Worm (Caenorhabditis elegans) whole organism, L4 larva: ENCODE data around the gene rin-1.

Source experiments
- R02D3.7 ChIP-seq: fragments of 150-350 bp; sonication (generic microtip); optimal IDR thresholded peaks from 3 replicates; lab custom pipeline; 2014; ENCODE audit warnings: missing biosample characterization, missing genetic modification characterization
- T20F7.1 ChIP-seq: fragments of 200-800 bp; sonication (Bioruptor generic); optimal IDR thresholded peaks from 2 replicates; lab custom pipeline; 2018; ENCODE audit warnings: mild to moderate bottlenecking, missing genetic modification characterization, missing compliant biosample characterization
- Y5F2A.4 ChIP-seq: fragments of 200-800 bp; sonication (Bioruptor generic); optimal IDR thresholded peaks from 2 replicates; lab custom pipeline; 2018; ENCODE audit warnings: mild to moderate bottlenecking, missing genetic modification characterization, missing compliant biosample characterization
- ZK337.2 ChIP-seq: fragments of 200-800 bp; sonication (Bioruptor generic); IDR thresholded peaks from 2 replicates; pipeline ENCODE4 v1.3.6; 2022; ENCODE audit warnings: missing genetic modification reagents, missing genetic modification characterization, missing compliant biosample characterization
- aha-1 ChIP-seq: fragments of 150-350 bp; peaks from one replicate; lab custom pipeline; 2014; ENCODE audit warnings: missing biosample characterization, missing genetic modification characterization
- aly-2 ChIP-seq: sonication (generic microtip); optimal IDR thresholded peaks from 2 replicates; lab custom pipeline; 2018; ENCODE audit warnings: missing biosample characterization, missing genetic modification characterization
- ceh-20 ChIP-seq: fragments of 200-800 bp; sonication (Bioruptor generic); IDR thresholded peaks from 2 replicates; pipeline ENCODE4 v1.3.6; 2022; ENCODE audit warnings: missing genetic modification reagents, missing genetic modification characterization, missing compliant biosample characterization
- ceh-32 ChIP-seq: sonication (generic microtip); optimal IDR thresholded peaks from 2 replicates; lab custom pipeline; 2016; ENCODE audit warnings: mild to moderate bottlenecking, missing genetic modification characterization, missing compliant biosample characterization; ENCODE audit not compliant: poor library complexity
- ceh-82 ChIP-seq: sonication (generic microtip); optimal IDR thresholded peaks from 2 replicates; lab custom pipeline; 2017; ENCODE audit warnings: missing biosample characterization, missing genetic modification characterization
- ctbp-1 ChIP-seq: fragments of 200-800 bp; sonication (Bioruptor generic); IDR thresholded peaks from 2 replicates; pipeline ENCODE4 v1.3.6; 2022; ENCODE audit warnings: missing genetic modification reagents, missing genetic modification characterization, missing compliant biosample characterization
- daf-16 ChIP-seq, 3 experiments: sonication (generic microtip); optimal IDR thresholded peaks; 2 replicates each; lab custom pipeline; 2016 to 2017; ENCODE audit warnings: missing genetic modification characterization in 3 of 3, missing genetic modification reagents in 3 of 3, mild to moderate bottlenecking in 2 of 3, missing compliant biosample characterization in 2 of 3, missing biosample characterization in 1 of 3, moderate library complexity in 1 of 3
- dmd-6 ChIP-seq: fragments of 200-800 bp; sonication (Bioruptor generic); IDR thresholded peaks from 2 replicates; pipeline ENCODE4 v1.3.6; 2022; ENCODE audit warnings: missing genetic modification reagents, missing genetic modification characterization, missing compliant biosample characterization
- dmd-8 ChIP-seq: fragments of 200-800 bp; sonication (Bioruptor generic); IDR thresholded peaks from 2 replicates; pipeline ENCODE4 v1.3.6; 2022; ENCODE audit warnings: missing genetic modification characterization, missing compliant biosample characterization
- gei-8 ChIP-seq: fragments of 200-800 bp; sonication (Bioruptor generic); optimal IDR thresholded peaks from 2 replicates; lab custom pipeline; 2018; ENCODE audit warnings: mild to moderate bottlenecking, missing genetic modification characterization, missing compliant biosample characterization
- hif-1 ChIP-seq, 2 experiments: sonication (generic microtip); optimal IDR thresholded peaks; 2 replicates each; lab custom pipeline; 2016 to 2017; ENCODE audit warnings: missing compliant biosample characterization in 2 of 2, missing genetic modification characterization in 2 of 2, missing genetic modification reagents in 2 of 2, missing genotype in 2 of 2, mild to moderate bottlenecking in 1 of 2
- hlh-11 ChIP-seq: fragments of 200-800 bp; sonication (Bioruptor generic); optimal IDR thresholded peaks from 2 replicates; lab custom pipeline; 2018; ENCODE audit warnings: mild to moderate bottlenecking, missing genetic modification characterization, missing compliant biosample characterization
- hlh-30 ChIP-seq: sonication (generic microtip); optimal IDR thresholded peaks from 2 replicates; lab custom pipeline; 2017; ENCODE audit warnings: antibody characterized with exemption, mild to moderate bottlenecking, missing genetic modification characterization, missing compliant biosample characterization; ENCODE audit not compliant: insufficient read depth
- lim-7 ChIP-seq: fragments of 200-800 bp; sonication (Bioruptor generic); IDR thresholded peaks from 2 replicates; pipeline ENCODE4 v1.3.6; 2022; ENCODE audit warnings: missing genetic modification characterization, missing compliant biosample characterization
- lin-1 ChIP-seq: fragments of 200-800 bp; sonication (Bioruptor generic); IDR thresholded peaks from 2 replicates; pipeline ENCODE4 v1.3.6; 2022; ENCODE audit warnings: missing genetic modification reagents, missing genetic modification characterization, missing compliant biosample characterization
- lin-13 ChIP-seq: fragments of 150-350 bp; optimal IDR thresholded peaks from 2 replicates; lab custom pipeline; 2014; ENCODE audit warnings: missing biosample characterization, missing genetic modification reagents, missing genetic modification characterization
- lir-3 ChIP-seq: sonication (generic microtip); optimal IDR thresholded peaks from 2 replicates; lab custom pipeline; 2016; ENCODE audit warnings: mild to moderate bottlenecking, missing genetic modification characterization, missing compliant biosample characterization
- lsy-2 ChIP-seq, 2 experiments: fragments of 150-350 bp in 1 of 2; sonication (generic microtip) in 1 of 2; optimal IDR thresholded peaks; 2 replicates each; lab custom pipeline; 2014 to 2017; ENCODE audit warnings: missing biosample characterization in 2 of 2, missing genetic modification characterization in 2 of 2
- madf-9 ChIP-seq: fragments of 200-800 bp; sonication (Bioruptor generic); conservative IDR thresholded peaks from 2 replicates; pipeline ENCODE4 v1.3.6; 2022; ENCODE audit warnings: missing genetic modification reagents, missing genetic modification characterization, missing compliant biosample characterization
- mdl-1 ChIP-seq, 2 experiments: fragments of 150-350 bp in 1 of 2; sonication (generic microtip) in 1 of 2; optimal IDR thresholded peaks; 2 replicates each; lab custom pipeline; 2014 to 2017; ENCODE audit warnings: missing biosample characterization in 2 of 2, missing genetic modification characterization in 2 of 2
- mdt-29 ChIP-seq: fragments of 200-800 bp; sonication (Bioruptor generic); IDR thresholded peaks from 2 replicates; pipeline ENCODE4 v1.3.6; 2022; ENCODE audit warnings: missing genetic modification reagents, missing genetic modification characterization, missing compliant biosample characterization
- mep-1 ChIP-seq: fragments of 150-350 bp; sonication (generic microtip); optimal IDR thresholded peaks from 3 replicates; lab custom pipeline; 2014; ENCODE audit warnings: missing biosample characterization, missing genetic modification characterization
- mes-2 ChIP-seq: sonication (generic microtip); optimal IDR thresholded peaks from 2 replicates; lab custom pipeline; 2016; ENCODE audit warnings: missing genotype, mild to moderate bottlenecking, missing genetic modification characterization, missing compliant biosample characterization; ENCODE audit not compliant: poor library complexity, severe bottlenecking
- mxl-2 ChIP-seq: fragments of 200-800 bp; sonication (Bioruptor generic); conservative IDR thresholded peaks from 2 replicates; pipeline ENCODE4 v1.3.6; 2022; ENCODE audit warnings: missing genetic modification reagents, missing genetic modification characterization, missing compliant biosample characterization
- nhr-10 ChIP-seq: fragments of 150-350 bp; optimal IDR thresholded peaks from 2 replicates; lab custom pipeline; 2014; ENCODE audit warnings: missing biosample characterization, missing genetic modification characterization
- nhr-102 ChIP-seq: sonication (generic microtip); optimal IDR thresholded peaks from 2 replicates; lab custom pipeline; 2016; ENCODE audit warnings: mild to moderate bottlenecking, missing genetic modification characterization, moderate library complexity, missing compliant biosample characterization
- nhr-11 ChIP-seq: fragments of 150-350 bp; optimal IDR thresholded peaks from 2 replicates; lab custom pipeline; 2014; ENCODE audit warnings: missing biosample characterization, missing genetic modification characterization
- nhr-237 ChIP-seq: sonication (generic microtip); optimal IDR thresholded peaks from 2 replicates; lab custom pipeline; 2017; ENCODE audit warnings: missing biosample characterization, missing genetic modification characterization
- nhr-28 ChIP-seq: fragments of 150-350 bp; optimal IDR thresholded peaks from 2 replicates; lab custom pipeline; 2014; ENCODE audit warnings: missing biosample characterization, missing genetic modification characterization
- nhr-41 ChIP-seq: fragments of 200-800 bp; sonication (Bioruptor generic); IDR thresholded peaks from 2 replicates; pipeline ENCODE4 v1.3.6; 2022; ENCODE audit warnings: missing genetic modification reagents, missing genetic modification characterization, missing compliant biosample characterization
- nhr-48 ChIP-seq: sonication (generic microtip); optimal IDR thresholded peaks from 2 replicates; lab custom pipeline; 2016; ENCODE audit warnings: mild to moderate bottlenecking, missing genetic modification characterization, missing compliant biosample characterization
- nhr-6 ChIP-seq: fragments of 150-350 bp; optimal IDR thresholded peaks from 2 replicates; lab custom pipeline; 2014; ENCODE audit warnings: missing biosample characterization, missing genetic modification characterization
- nhr-77 ChIP-seq: fragments of 150-350 bp; optimal IDR thresholded peaks from 2 replicates; lab custom pipeline; 2014; ENCODE audit warnings: missing biosample characterization, missing genetic modification characterization
- pha-4 ChIP-seq, 2 experiments: fragments of 150-350 bp in 1 of 2; fragments of 200-800 bp in 1 of 2; sonication (Bioruptor generic) in 1 of 2; IDR thresholded peaks in 1 of 2; optimal IDR thresholded peaks in 1 of 2; 2 replicates each; pipeline versions ENCODE4 v1.3.6 to Lab custom; 2014 to 2022; ENCODE audit warnings: missing genetic modification characterization in 2 of 2, missing genetic modification reagents in 2 of 2, missing biosample characterization in 1 of 2, missing compliant biosample characterization in 1 of 2
- php-3 ChIP-seq: fragments of 200-800 bp; sonication (Bioruptor generic); IDR thresholded peaks from 2 replicates; pipeline ENCODE4 v1.3.6; 2022; ENCODE audit warnings: missing genetic modification reagents, missing genetic modification characterization, missing compliant biosample characterization
- pqm-1 ChIP-seq: sonication (generic microtip); optimal IDR thresholded peaks from 2 replicates; lab custom pipeline; 2017; ENCODE audit warnings: missing biosample characterization, missing genetic modification characterization
- rbr-2 ChIP-seq: sonication (generic microtip); optimal IDR thresholded peaks from 2 replicates; lab custom pipeline; 2016; ENCODE audit warnings: missing genotype, missing genetic modification characterization, missing compliant biosample characterization
- skn-1 ChIP-seq: fragments of 150-350 bp; optimal IDR thresholded peaks from 2 replicates; lab custom pipeline; 2014; ENCODE audit warnings: missing biosample characterization, missing genetic modification characterization
- snpc-4 ChIP-seq: fragments of 150-350 bp; optimal IDR thresholded peaks from 2 replicates; lab custom pipeline; 2014; ENCODE audit warnings: missing biosample characterization, missing genetic modification characterization
- tra-1 ChIP-seq: fragments of 200-800 bp; sonication (Bioruptor generic); IDR thresholded peaks from 2 replicates; pipeline ENCODE4 v1.3.6; 2022; ENCODE audit warnings: missing genetic modification reagents, missing genetic modification characterization, missing compliant biosample characterization
- unc-62 ChIP-seq, 3 experiments: fragments of 150-350 bp in 1 of 3; sonication (generic microtip); optimal IDR thresholded peaks in 2 of 3; peaks in 1 of 3; 1 replicate in 1 of 3; 2 replicates in 2 of 3; lab custom pipeline; 2014 to 2017; ENCODE audit warnings: missing biosample characterization in 3 of 3, missing genetic modification characterization in 3 of 3, missing genetic modification reagents in 3 of 3, missing genotype in 1 of 3
- ztf-11 ChIP-seq: fragments of 150-350 bp; optimal IDR thresholded peaks from 2 replicates; lab custom pipeline; 2014; ENCODE audit warnings: missing biosample characterization, missing genetic modification characterization

The rin-1 gene

ce11 chrV:14849628-14850027 lies 34.2 kb upstream of the rin-1 start (continued):
- TF ChIP-seq R02D3.7 (no peak), nhr-102 (tag; lab: Kevin White, UChicago) (peak; percentile 52), nhr-77 (tag; lab: Kevin White, UChicago) (peak; percentile 74), ZK337.2 (GFP tag; lab: Robert Waterston, UW) (no peak), lim-7 (no peak), snpc-4 (no peak)

DNA sequence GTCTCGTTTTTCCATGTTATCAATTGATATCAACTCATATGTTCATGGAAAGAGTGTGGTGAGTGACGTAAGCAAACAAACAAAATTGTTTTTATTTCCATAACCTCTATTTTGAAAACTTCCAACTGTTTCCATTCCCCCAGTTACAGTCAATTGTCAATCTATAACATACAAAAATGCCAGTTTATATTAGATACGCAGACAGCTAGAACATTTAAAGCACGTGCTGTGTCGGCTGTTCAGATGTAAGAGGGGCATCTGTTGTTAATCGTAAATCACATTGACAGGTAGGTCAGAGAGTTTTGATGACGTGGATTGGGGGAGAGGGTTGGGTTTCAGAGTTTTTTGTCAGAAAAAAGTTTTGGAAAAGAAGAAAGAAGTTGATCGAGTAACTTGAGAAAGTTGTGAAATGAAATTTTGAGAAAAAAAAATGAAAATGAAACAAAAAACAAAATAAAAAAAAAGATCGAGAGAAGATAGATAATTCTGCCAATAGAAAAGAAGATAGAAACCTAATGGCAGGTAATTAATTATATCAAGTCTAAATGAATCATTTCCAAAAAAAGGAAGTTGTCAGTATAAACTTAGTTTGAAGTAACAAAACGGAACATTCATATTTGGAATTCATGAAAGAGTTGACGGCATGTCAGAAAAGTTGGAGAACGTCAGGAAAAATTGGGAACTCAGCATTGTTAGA lies 33.3 kb upstream of the rin-1 start:
- TF ChIP-seq rbr-2 (peak; percentile 24), Y5F2A.4 (no peak), hlh-30 (peak; percentile 98), lim-7 (no peak), ceh-32 (tag; lab: Kevin White, UChicago) (no peak), gei-8 (peak; percentile 43), tra-1 (GFP tag; lab: Robert Waterston, UW) (peak; percentile 90), unc-62 (GFP tag; optimal IDR thresholded peaks at IDR 0.05 in 1 of 2; lab: Kevin White, UChicago) (peak in 1 of 2 experiments; percentile 99), unc-62 (tag; optimal IDR thresholded peaks at IDR 0.05; lab: Kevin White, UChicago) (peak; percentile 4), lin-1 (GFP tag; lab: Robert Waterston, UW) (peak; percentile 67; the same call in 1 of the 2 replicates), nhr-10 (tag; lab: Kevin White, UChicago) (no peak), nhr-41 (GFP tag; lab: Robert Waterston, UW) (no peak), nhr-6 (tag; lab: Kevin White, UChicago) (peak; percentile 38), nhr-48 (tag; lab: Kevin White, UChicago) (peak; percentile 67), T20F7.1 (peak; percentile 69), nhr-77 (tag; lab: Kevin White, UChicago) (peak; percentile 53), dmd-8 (GFP tag; lab: Robert Waterston, UW) (no peak), mes-2 (peak; percentile 44), mdt-29 (peak; percentile 87), aly-2 (tag; lab: Kevin White, UChicago) (no peak), dmd-6 (GFP tag; lab: Robert Waterston, UW) (peak; percentile 84), ztf-11 (no peak), daf-16 (GFP tag; optimal IDR thresholded peaks at IDR 0.05; lab: Kevin White, UChicago) (peak in 1 of 2 experiments; percentile 52), daf-16 (tag; optimal IDR thresholded peaks at IDR 0.05; lab: Kevin White, UChicago) (peak; percentile 93), mdl-1 (tag; optimal IDR thresholded peaks at IDR 0.05; lab: Kevin White, UChicago) (peak; percentile 67 to 96), php-3 (peak; percentile 90), hif-1 (tag; optimal IDR thresholded peaks at IDR 0.05; lab: Kevin White, UChicago) (peak in 1 of 2 experiments; percentile 60), hlh-11 (tag; lab: Kevin White, UChicago) (peak; percentile 96), nhr-28 (tag; lab: Kevin White, UChicago) (peak; percentile 75), ceh-82 (no peak), aha-1 (peak; percentile 75), lin-13 (GFP tag; lab: Kevin White, UChicago) (peak; percentile 75), mep-1 (tag; lab: Kevin White, UChicago) (peak; percentile 75), lir-3 (no peak), mxl-2 (GFP tag; lab: Robert Waterston, UW) (0 out of 2 replicates have a peak, but pooled peaks have one; percentile 43), ctbp-1 (peak; percentile 35; the same call in 1 of the 2 replicates), nhr-102 (tag; lab: Kevin White, UChicago) (peak; percentile 51), madf-9 (GFP tag; lab: Robert Waterston, UW) (0 out of 2 replicates have a peak, but pooled peaks have one; percentile 8), nhr-11 (peak; percentile 73), lsy-2 (tag; optimal IDR thresholded peaks at IDR 0.05; lab: Kevin White, UChicago) (peak in 1 of 2 experiments; percentile 67), nhr-237 (tag; lab: Kevin White, UChicago) (no peak), pqm-1 (no peak), ceh-20 (peak; percentile 96), pha-4 (GFP tag; IDR thresholded peaks at IDR 0.05; lab: Robert Waterston, UW) (0 out of 2 replicates have a peak, but pooled peaks have one; percentile 8), pha-4 (tag; optimal IDR thresholded peaks at IDR 0.05; lab: Kevin White, UChicago) (peak; percentile 53), skn-1 (no peak)
